Worm (Caenorhabditis elegans): ENCODE results near the gene unc-69.

DNA sequence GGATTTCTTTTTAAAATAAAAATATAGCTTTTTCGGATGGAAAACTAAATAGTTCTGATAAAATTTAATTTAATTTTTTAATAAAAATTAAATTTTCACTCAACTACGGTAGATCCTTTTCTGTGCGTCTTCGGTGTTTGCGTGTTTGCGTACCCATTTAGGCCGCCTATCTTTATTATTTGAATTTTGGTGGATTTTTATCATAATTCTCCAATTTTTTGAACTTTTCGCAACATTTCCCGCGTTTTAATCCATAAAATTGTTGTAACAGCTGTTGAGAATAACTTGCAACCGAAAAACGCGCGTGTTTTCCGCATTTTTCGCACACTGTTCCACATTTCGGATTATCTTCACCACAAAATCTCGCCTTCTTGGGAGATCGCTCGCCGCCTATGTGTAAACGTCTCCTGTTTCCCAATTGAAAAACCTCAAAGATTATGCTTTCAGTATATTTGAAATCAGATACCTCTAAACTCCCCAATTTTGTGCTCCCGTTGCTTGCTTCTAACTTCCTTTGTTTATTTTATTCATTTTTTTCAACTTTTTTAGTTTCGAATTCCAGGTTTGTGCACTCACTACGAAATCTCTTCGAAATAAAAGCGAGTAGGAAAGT, 33.0 kb downstream of the unc-69 start, which contains the start of gene T07C4.3:
- TF ChIP-seq ztf-11 (tag; optimal IDR thresholded peaks at IDR 0.05) (no peak), nhr-28 (tag; optimal IDR thresholded peaks at IDR 0.05) (no peak), dmd-6 (GFP tag; IDR thresholded peaks at IDR 0.05) (no peak), nhr-11 (tag; optimal IDR thresholded peaks at IDR 0.05) (no peak), nhr-237 (tag; optimal IDR thresholded peaks at IDR 0.05) (no peak), zfp-2 (tag; optimal IDR thresholded peaks at IDR 0.05) (no peak), snpc-4 (tag; optimal IDR thresholded peaks at IDR 0.05) (no peak), dve-1 (tag; optimal IDR thresholded peaks at IDR 0.05; ENCODE audit: insufficient read depth) (no peak), F44E2.7 (GFP tag; IDR thresholded peaks at IDR 0.05) (no peak), ces-1 (GFP tag; optimal IDR thresholded peaks at IDR 0.05) (no peak), hlh-30 (tag; optimal IDR thresholded peaks at IDR 0.05; ENCODE audit: insufficient read depth) (no peak), madf-5 (GFP tag; IDR thresholded peaks at IDR 0.05) (no peak)
